Worm (Caenorhabditis elegans) whole organism, midembryonic: ENCODE measurements around the gene Y60A3A.25.
"Not testable (repeated sequence)": the region's sequence is repeated elsewhere in the genome, so short reads cannot be mapped to it uniquely, and the experiment has no call there.

Experiments used
- T22C8.4 ChIP-seq: fragments of 200-800 bp; sonication (Bioruptor generic); IDR thresholded peaks from 2 replicates; pipeline ENCODE4 v1.3.6; 2022; ENCODE audit warnings: missing genetic modification characterization, missing compliant biosample characterization
- cog-1 ChIP-seq: sonication (generic microtip); optimal IDR thresholded peaks from 2 replicates; lab custom pipeline; 2016; ENCODE audit warnings: missing genetic modification characterization, missing compliant biosample characterization
- flt-1 ChIP-seq: fragments of 200-800 bp; sonication (Bioruptor generic); IDR thresholded peaks from 2 replicates; pipeline ENCODE4 v1.3.6; 2022; ENCODE audit warnings: missing genetic modification characterization, missing compliant biosample characterization
- klf-2 ChIP-seq: fragments of 200-800 bp; sonication (Bioruptor generic); conservative IDR thresholded peaks from 2 replicates; pipeline ENCODE4 v1.3.6; 2022; ENCODE audit warnings: missing genetic modification reagents, missing genetic modification characterization, missing compliant biosample characterization
- med-1 ChIP-seq: sonication (generic microtip); optimal IDR thresholded peaks from 2 replicates; lab custom pipeline; 2017; ENCODE audit warnings: missing genetic modification characterization, mild to moderate bottlenecking, missing compliant biosample characterization, antibody characterized with exemption, missing genetic modification reagents; ENCODE audit not compliant: insufficient read depth
- ref-1 ChIP-seq: fragments of 200-800 bp; sonication (Bioruptor generic); conservative IDR thresholded peaks from 2 replicates; pipeline ENCODE4 v1.3.6; 2022; ENCODE audit warnings: missing genetic modification reagents, missing genetic modification characterization, missing compliant biosample characterization
- tab-1 ChIP-seq: fragments of 200-800 bp; sonication (Bioruptor generic); IDR thresholded peaks from 2 replicates; pipeline ENCODE4 v1.3.6; 2022; ENCODE audit warnings: missing genetic modification characterization, missing compliant biosample characterization
- ztf-23 ChIP-seq: fragments of 200-800 bp; sonication (Bioruptor generic); IDR thresholded peaks from 2 replicates; pipeline ENCODE4 v1.3.6; 2022; ENCODE audit warnings: missing genetic modification reagents, missing genetic modification characterization, missing compliant biosample characterization
- ztf-29 ChIP-seq: fragments of 200-800 bp; sonication (Bioruptor generic); IDR thresholded peaks from 2 replicates; pipeline ENCODE4 v1.3.6; 2022; ENCODE audit warnings: missing genetic modification reagents, missing genetic modification characterization, missing compliant biosample characterization

Gene Y60A3A.25

ce11 chrV:19972984-19973383 is 21.0 kb downstream of the Y60A3A.25 start, which contains the start of gene srh-173:
srh-173 (plus strand) TSS chrV:19973284.
- TF ChIP-seq med-1 (no peak), cog-1 (no peak), ztf-23 (GFP tag; lab: Robert Waterston, UW) (no peak), tab-1 (GFP tag; lab: Robert Waterston, UW) (no peak), ztf-29 (GFP tag; lab: Robert Waterston, UW) (no peak), flt-1 (GFP tag; lab: Robert Waterston, UW) (no peak), klf-2 (GFP tag; lab: Robert Waterston, UW) (no peak), ref-1 (GFP tag; lab: Robert Waterston, UW) (no peak), T22C8.4 (no peak)

- TF ChIP-seq cog-1 (no peak), ztf-29 (GFP tag; lab: Robert Waterston, UW) (no peak), med-1 (no peak), flt-1 (GFP tag; lab: Robert Waterston, UW) (no peak), ref-1 (GFP tag; lab: Robert Waterston, UW) (no peak), klf-2 (GFP tag; lab: Robert Waterston, UW) (no peak), ztf-23 (GFP tag; lab: Robert Waterston, UW) (no peak), tab-1 (GFP tag; lab: Robert Waterston, UW) (no peak), T22C8.4 (no peak)
Measured at ce11 chrV:19965626-19966025, 28.4 kb downstream of the Y60A3A.25 start, which contains the start of gene srh-171. srh-171 (plus strand) TSS chrV:19965700.

ce11 chrV:19961971-19962370 is 32.0 kb downstream of the Y60A3A.25 start:
- TF ChIP-seq klf-2 (GFP tag; lab: Robert Waterston, UW) (no peak), ztf-23 (GFP tag; lab: Robert Waterston, UW) (no peak), T22C8.4 (no peak)

ce11 chrV:19958744-19959143 is 35.2 kb downstream of the Y60A3A.25 start, which contains the start of gene srh-172:
srh-172 (plus strand) TSS chrV:19959044.
- TF ChIP-seq ztf-23 (GFP tag; lab: Robert Waterston, UW): no peak
- no peak for TF ChIP-seq ztf-29 (GFP tag; lab: Robert Waterston, UW)
- TF ChIP-seq ref-1 (GFP tag; lab: Robert Waterston, UW): no peak
- TF ChIP-seq flt-1 (GFP tag; lab: Robert Waterston, UW): no peak
- TF ChIP-seq tab-1 (GFP tag; lab: Robert Waterston, UW): no peak
- TF ChIP-seq med-1: no peak
- TF ChIP-seq cog-1: no peak
- no peak for TF ChIP-seq T22C8.4
- no peak for TF ChIP-seq klf-2 (GFP tag; lab: Robert Waterston, UW)

ce11 chrV:19955171-19955570 is 38.8 kb downstream of the Y60A3A.25 start, which contains the start of gene abhd-3.1:
abhd-3.1 (plus strand) TSS chrV:19955488.
- TF ChIP-seq ztf-29 (GFP tag; lab: Robert Waterston, UW) (no peak), tab-1 (GFP tag; lab: Robert Waterston, UW) (no peak)

- TF ChIP-seq ztf-23 (GFP tag; lab: Robert Waterston, UW) (no peak), ref-1 (GFP tag; lab: Robert Waterston, UW) (no peak)
Measured at ce11 chrV:19954491-19954890, 39.5 kb downstream of the Y60A3A.25 start.

ce11 chrV:19949721-19950120 is 44.3 kb downstream of the Y60A3A.25 start, which contains the start of gene Y60A3A.8:
Y60A3A.8 (plus strand) TSS chrV:19949978.
- not testable (repeated sequence) for TF ChIP-seq T22C8.4; ztf-23 (GFP tag; lab: Robert Waterston, UW); klf-2 (GFP tag; lab: Robert Waterston, UW)

ce11 chrV:19948993-19949392 is 45.0 kb downstream of the Y60A3A.25 start, which contains the start of gene tmed-4:
tmed-4 (minus strand) TSS chrV:19949093.
- TF ChIP-seq klf-2, ztf-23, tab-1 (GFP tag; lab: Robert Waterston, UW): not testable (repeated sequence)

- TF ChIP-seq ztf-29 (GFP tag; lab: Robert Waterston, UW) (no peak), med-1 (no peak), T22C8.4 (no peak), cog-1 (no peak), klf-2 (GFP tag; lab: Robert Waterston, UW) (no peak), ref-1 (GFP tag; lab: Robert Waterston, UW) (no peak), flt-1 (GFP tag; lab: Robert Waterston, UW) (no peak), ztf-23 (GFP tag; lab: Robert Waterston, UW) (no peak), tab-1 (GFP tag; lab: Robert Waterston, UW) (no peak)
Measured at ce11 chrV:19946529-19946928, 47.5 kb downstream of the Y60A3A.25 start, which contains the start of gene dhs-24. dhs-24 (minus strand) TSS chrV:19946629.
